Worm (Caenorhabditis elegans): ENCODE data around the gene Y60A9.1.

Y60A9.1 gene

ce11 chrX:14347573-14347972, 47.6 kb downstream of the Y60A9.1 start, which contains the start of gene K04G11.3:
Gene K04G11.3, minus strand, starts transcription at chrX:14347673.
- TF ChIP-seq dmd-9 (GFP tag; IDR thresholded peaks at IDR 0.05) = no peak
- TF ChIP-seq ceh-62 (tag; optimal IDR thresholded peaks at IDR 0.05) = no peak
- TF ChIP-seq T20F7.1 (GFP tag; optimal IDR thresholded peaks at IDR 0.05) = no peak
- no peak for TF ChIP-seq tag-97 (GFP tag; IDR thresholded peaks at IDR 0.05)
- no peak for TF ChIP-seq egl-43 (GFP tag; IDR thresholded peaks at IDR 0.05)
- no peak for TF ChIP-seq aly-2 (tag; optimal IDR thresholded peaks at IDR 0.05)
- no peak for TF ChIP-seq mep-1 (tag; optimal IDR thresholded peaks at IDR 0.05)
- TF ChIP-seq madf-9 (GFP tag; conservative IDR thresholded peaks at IDR 0.05) = no peak
- TF ChIP-seq aha-1 (tag) = no peak
- no peak for TF ChIP-seq hlh-30 (tag; optimal IDR thresholded peaks at IDR 0.05; ENCODE audit: insufficient read depth)
- TF ChIP-seq nhr-237 (tag; optimal IDR thresholded peaks at IDR 0.05) = no peak
- no peak for TF ChIP-seq nhr-6 (tag; optimal IDR thresholded peaks at IDR 0.05)
- no peak for TF ChIP-seq ceh-28 (tag; optimal IDR thresholded peaks at IDR 0.05)
- TF ChIP-seq jun-1 (tag; optimal IDR thresholded peaks at IDR 0.05) = no peak

Data from whole organism, L4 larva.